Fruit fly (Drosophila melanogaster): ENCODE results near the gene Send2.

DNA sequence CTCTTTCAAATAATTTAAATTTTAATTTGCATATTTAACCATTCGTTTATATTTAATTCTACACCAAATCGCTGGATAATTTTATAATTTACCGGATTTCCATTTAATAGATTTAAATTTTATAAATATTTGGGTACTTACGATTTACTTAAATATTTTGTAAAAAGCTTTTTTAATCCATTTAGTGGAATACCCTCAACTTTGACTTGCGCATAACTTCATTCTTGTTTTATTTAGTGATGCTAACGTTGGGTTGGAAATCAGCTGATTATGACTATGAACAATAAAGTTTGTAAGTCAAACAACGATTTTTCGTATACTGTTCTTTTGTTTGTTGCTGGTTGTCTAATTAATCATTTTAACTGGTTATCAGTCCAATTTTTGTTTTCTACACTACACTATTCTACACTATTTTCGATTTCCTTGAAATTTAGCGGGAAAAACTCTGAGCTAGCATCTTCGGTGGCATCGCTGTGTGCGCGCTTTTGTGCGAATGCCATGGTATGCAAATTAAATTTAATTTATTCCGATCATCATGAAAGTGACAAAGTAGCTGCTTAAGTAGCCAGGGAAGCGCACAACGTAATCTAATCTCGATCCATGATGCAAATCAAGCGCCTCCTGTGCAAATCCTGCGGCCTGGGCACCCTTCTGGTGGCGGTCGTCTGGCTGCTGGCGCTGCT is 12.4 kb upstream of the Send2 start, which contains the start of gene Pgant35A:
- no peak for TF ChIP-seq EcR (GFP tag; optimal IDR thresholded peaks at IDR 0.05)
- no peak for TF ChIP-seq CG8478 (optimal IDR thresholded peaks at IDR 0.05)
- no peak for TF ChIP-seq Dll (optimal IDR thresholded peaks at IDR 0.05)
- TF ChIP-seq psq (optimal IDR thresholded peaks at IDR 0.05): no peak
